Fruit fly (Drosophila melanogaster) whole organism, wandering third instar larva: ENCODE measurements around the gene CG17721.

Experiments used
- Abd-B ChIP-seq: fragments of >200 bp; optimal IDR thresholded peaks from 2 replicates; lab custom pipeline; 2017; ENCODE audit warnings: missing biosample characterization, missing genetic modification characterization
- CG32264 ChIP-seq: fragments of 200-800 bp; sonication (Bioruptor generic); optimal IDR thresholded peaks from 2 replicates; lab custom pipeline; 2016; ENCODE audit warnings: missing biosample characterization, missing genetic modification characterization
- CG9705 ChIP-seq: fragments of 200-800 bp; sonication (Bioruptor generic); optimal IDR thresholded peaks from 2 replicates; lab custom pipeline; 2018; ENCODE audit warnings: missing biosample characterization, mild to moderate bottlenecking, missing genetic modification characterization
- CrebA ChIP-seq: fragments of 200-800 bp; sonication (Bioruptor generic); optimal IDR thresholded peaks from 2 replicates; lab custom pipeline; 2016; ENCODE audit warnings: missing biosample characterization, mild to moderate bottlenecking, missing genetic modification characterization, borderline replicate concordance
- Dfd ChIP-seq: fragments of >200 bp; optimal IDR thresholded peaks from 2 replicates; lab custom pipeline; 2017; ENCODE audit warnings: missing biosample characterization, missing genetic modification characterization
- HLH106 ChIP-seq: fragments of 200-800 bp; optimal IDR thresholded peaks from 3 replicates; lab custom pipeline; 2019; ENCODE audit warnings: missing biosample characterization, mild to moderate bottlenecking, missing genetic modification characterization, moderate library complexity
- Hnf4 ChIP-seq: fragments of 200-800 bp; sonication (Bioruptor generic); optimal IDR thresholded peaks from 2 replicates; lab custom pipeline; 2016; ENCODE audit warnings: missing biosample characterization, mild to moderate bottlenecking, missing genetic modification characterization
- Hr83 ChIP-seq: fragments of 200-300 bp; sonication (Bioruptor generic); optimal IDR thresholded peaks from 2 replicates; lab custom pipeline; 2016; ENCODE audit warnings: missing biosample characterization, mild to moderate bottlenecking, missing genetic modification characterization, moderate library complexity; ENCODE audit not compliant: poor library complexity, severe bottlenecking
- Mio ChIP-seq: sonication (Bioruptor generic); optimal IDR thresholded peaks from 2 replicates; lab custom pipeline; 2016; ENCODE audit warnings: missing biosample characterization, missing genetic modification characterization
- Myc ChIP-seq: fragments of >200 bp; optimal IDR thresholded peaks from 2 replicates; lab custom pipeline; 2017
- N ChIP-seq: fragments of >200 bp; optimal IDR thresholded peaks from 2 replicates; lab custom pipeline; 2018; ENCODE audit warnings: missing biosample characterization, missing external identifiers, missing genetic modification characterization
- OdsH ChIP-seq: fragments of 200-800 bp; sonication (Bioruptor generic); optimal IDR thresholded peaks from 2 replicates; lab custom pipeline; 2016; ENCODE audit warnings: missing biosample characterization, mild to moderate bottlenecking, missing genetic modification characterization
- Rel ChIP-seq, 2 experiments: fragments of 200-800 bp; sonication (Bioruptor generic) in 1 of 2; optimal IDR thresholded peaks; 2 replicates in 1 of 2; 3 replicates in 1 of 2; lab custom pipeline; 2016 to 2019; ENCODE audit warnings: mild to moderate bottlenecking in 2 of 2, missing biosample characterization in 2 of 2, missing genetic modification characterization in 2 of 2, moderate library complexity in 1 of 2
- Vsx2 ChIP-seq: fragments of 200-300, 225-300 bp; sonication (Bioruptor generic); optimal IDR thresholded peaks from 2 replicates; lab custom pipeline; 2018; ENCODE audit warnings: missing biosample characterization, missing genetic modification characterization; ENCODE audit not compliant: partially characterized antibody
- br ChIP-seq: fragments of 200-800 bp; sonication (Bioruptor generic); optimal IDR thresholded peaks from 2 replicates; lab custom pipeline; 2016; ENCODE audit warnings: missing biosample characterization, missing genetic modification characterization
- brk ChIP-seq: fragments of 200-800 bp; sonication (Bioruptor generic); optimal IDR thresholded peaks from 2 replicates; lab custom pipeline; 2016; ENCODE audit warnings: missing biosample characterization, mild to moderate bottlenecking, missing genetic modification characterization
- dl ChIP-seq, 2 experiments: fragments of 175-275, 200-275 bp in 1 of 2; fragments of 200-275 bp in 1 of 2; sonication (Bioruptor generic); optimal IDR thresholded peaks; lab custom pipeline; 2018; ENCODE audit warnings: mild to moderate bottlenecking in 2 of 2, missing biosample characterization in 2 of 2, missing genetic modification characterization in 2 of 2, moderate library complexity in 2 of 2; ENCODE audit not compliant: partially characterized antibody in 2 of 2, insufficient read depth in 1 of 2
- ey ChIP-seq: fragments of 200-800 bp; sonication (Bioruptor generic); optimal IDR thresholded peaks from 2 replicates; lab custom pipeline; 2016; ENCODE audit warnings: missing biosample characterization, missing genetic modification characterization
- foxo ChIP-seq, 2 experiments: fragments of 200-800 bp; sonication (Bioruptor generic); optimal IDR thresholded peaks; 2 replicates in 1 of 2; 3 replicates in 1 of 2; lab custom pipeline; 2016 to 2017; ENCODE audit warnings: missing biosample characterization in 2 of 2, missing genetic modification characterization in 2 of 2
- fru ChIP-seq: fragments of 200-800 bp; sonication (Bioruptor generic); optimal IDR thresholded peaks from 3 replicates; lab custom pipeline; 2016; ENCODE audit warnings: missing biosample characterization, mild to moderate bottlenecking, missing genetic modification characterization
- h ChIP-seq: fragments of 200-800 bp; sonication (Bioruptor generic); optimal IDR thresholded peaks from 3 replicates; lab custom pipeline; 2016; ENCODE audit warnings: missing biosample characterization, mild to moderate bottlenecking, missing genetic modification characterization
- jim ChIP-seq: fragments of 175-275, 200-325 bp; sonication (Bioruptor generic); optimal IDR thresholded peaks from 2 replicates; lab custom pipeline; 2016; ENCODE audit warnings: missing biosample characterization, mild to moderate bottlenecking, missing genetic modification characterization
- lola ChIP-seq: fragments of >200 bp; optimal IDR thresholded peaks from 2 replicates; lab custom pipeline; 2017; ENCODE audit warnings: missing biosample characterization, missing genetic modification characterization
- pan ChIP-seq: fragments of >200 bp; optimal IDR thresholded peaks from 2 replicates; lab custom pipeline; 2017
- psq ChIP-seq: fragments of 200-800 bp; sonication (Bioruptor generic); optimal IDR thresholded peaks from 3 replicates; lab custom pipeline; 2017; ENCODE audit warnings: missing biosample characterization, mild to moderate bottlenecking, missing genetic modification characterization, moderate library complexity
- rgr ChIP-seq: fragments of 200-800 bp; sonication (Bioruptor generic); optimal IDR thresholded peaks from 3 replicates; lab custom pipeline; 2016; ENCODE audit warnings: missing biosample characterization, mild to moderate bottlenecking, missing genetic modification characterization
- sage ChIP-seq: fragments of 200-800 bp; sonication (Bioruptor generic); optimal IDR thresholded peaks from 2 replicates; lab custom pipeline; 2016; ENCODE audit warnings: missing biosample characterization, mild to moderate bottlenecking, missing genetic modification characterization
- sv ChIP-seq: fragments of 200-800 bp; sonication (Bioruptor generic); optimal IDR thresholded peaks from 3 replicates; lab custom pipeline; 2016; ENCODE audit warnings: missing biosample characterization, missing genetic modification characterization
- woc ChIP-seq: sonication (Bioruptor generic); optimal IDR thresholded peaks from 2 replicates; lab custom pipeline; 2016; ENCODE audit warnings: missing biosample characterization, mild to moderate bottlenecking, missing genetic modification characterization

CG17721 gene

DNA sequence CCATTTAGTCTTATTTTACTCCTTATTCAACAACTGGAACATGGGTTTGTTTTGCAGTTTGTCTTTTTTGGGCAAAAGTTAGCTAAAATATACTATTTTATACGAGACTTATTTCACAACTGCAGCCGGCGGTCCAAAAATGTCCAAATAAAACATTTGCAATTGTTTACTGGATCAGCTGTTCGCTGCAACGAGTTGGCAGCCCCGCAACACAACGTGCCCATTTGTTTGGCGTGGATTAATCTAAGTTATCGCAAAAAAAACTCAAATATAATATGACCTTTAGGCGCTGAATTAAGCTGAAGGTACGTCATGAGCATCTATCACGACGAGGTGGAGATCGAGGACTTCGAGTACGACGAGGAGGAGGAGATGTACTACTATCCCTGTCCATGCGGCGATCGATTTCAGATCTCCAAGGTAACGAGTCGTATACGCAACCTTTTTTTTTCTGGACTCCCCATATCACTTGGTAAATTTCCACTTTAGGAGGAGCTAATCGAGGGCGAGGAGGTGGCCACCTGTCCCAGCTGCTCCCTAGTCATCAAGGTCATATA lies 3.2 kb upstream of the CG17721 start, which contains the start of the genes CG17187 and Dph3:
Gene CG17187, minus strand, starts transcription at position 175 of the 557 bp plus-strand sequence.
Gene Dph3, plus strand, starts transcription at position 208 of the 557 bp plus-strand sequence.
- TF ChIP-seq lola (GFP tag; lab: Kevin White, UChicago) = no peak
- no peak for TF ChIP-seq Rel (GFP tag; optimal IDR thresholded peaks at IDR 0.05; lab: Kevin White, UChicago)
- TF ChIP-seq Rel (tag; optimal IDR thresholded peaks at IDR 0.05; lab: Kevin White, UChicago) = peak; percentile 37
- no peak for TF ChIP-seq sage (GFP tag; lab: Kevin White, UChicago)
- TF ChIP-seq Myc (lab: Kevin White, UChicago) = peak; percentile 2
- no peak for TF ChIP-seq dl (GFP tag; optimal IDR thresholded peaks at IDR 0.05; lab: Kevin White, UChicago; ENCODE audit: insufficient read depth in 1 of 2, partially characterized antibody in 2 of 2)
- TF ChIP-seq Hr83 = no peak
- TF ChIP-seq Hnf4 (GFP tag; lab: Kevin White, UChicago) = no peak
- TF ChIP-seq HLH106 = no peak
- TF ChIP-seq, all 38 proteins: peak for 2

DNA sequence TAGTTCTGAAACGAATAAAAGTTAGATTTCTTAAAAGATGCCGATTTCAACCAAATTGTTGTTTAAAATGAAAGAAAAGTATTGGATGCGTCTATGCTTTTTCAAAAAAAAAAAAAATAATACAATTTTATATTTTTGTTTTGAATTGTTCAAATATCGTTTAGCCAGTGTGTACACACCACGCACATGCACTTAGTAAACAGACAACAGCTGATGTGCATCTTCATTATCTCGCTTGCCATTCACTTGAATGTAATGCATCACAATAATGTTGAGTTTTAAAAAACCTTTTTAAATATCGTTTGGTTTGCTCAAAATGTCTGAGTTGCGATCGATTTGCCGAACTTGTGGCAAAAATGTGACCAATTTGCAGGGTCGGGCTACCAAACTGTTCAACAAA lies 1.1 kb downstream of the CG17721 start, which contains the start of gene CG31441:
Gene CG31441, plus strand, starts transcription at position 246 of the 400 bp plus-strand sequence.
- no peak for TF ChIP-seq HLH106
- no peak for TF ChIP-seq Hnf4 (GFP tag; lab: Kevin White, UChicago)
- TF ChIP-seq jim (GFP tag; lab: Kevin White, UChicago) = no peak
- no peak for TF ChIP-seq sv (GFP tag; lab: Kevin White, UChicago)
- TF ChIP-seq Abd-B (GFP tag; lab: Kevin White, UChicago) = no peak
- TF ChIP-seq brk (GFP tag; lab: Kevin White, UChicago) = no peak
- peak; percentile 31 for TF ChIP-seq Hr83
- TF ChIP-seq CrebA (GFP tag; lab: Kevin White, UChicago) = no peak

DNA sequence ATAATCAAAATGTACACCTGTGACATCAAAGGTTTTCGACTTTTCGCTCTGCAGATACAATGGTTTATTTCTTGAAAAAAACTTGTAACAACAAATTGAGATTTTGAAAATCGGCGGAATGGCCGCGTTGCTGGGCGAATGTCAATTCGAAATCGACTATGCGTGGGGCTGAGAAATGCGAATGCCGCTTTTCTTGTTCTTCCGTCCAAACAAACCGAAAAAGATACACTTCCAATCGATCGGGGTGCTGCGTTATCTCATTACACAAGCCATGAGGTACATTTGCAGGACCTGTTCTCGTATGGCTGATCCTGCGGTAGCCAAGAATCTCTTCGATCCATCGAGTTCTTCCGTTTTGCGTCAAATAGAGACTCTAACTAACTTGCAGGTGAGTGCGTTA lies 2.7 kb downstream of the CG17721 start, which contains the start of gene CG31388:
Gene CG31388, plus strand, starts transcription at position 218 of the 400 bp plus-strand sequence.
- TF ChIP-seq Myc (lab: Kevin White, UChicago) (peak; percentile 35), woc (GFP tag; lab: Kevin White, UChicago) (no peak), Mio (GFP tag; lab: Kevin White, UChicago) (no peak)

DNA sequence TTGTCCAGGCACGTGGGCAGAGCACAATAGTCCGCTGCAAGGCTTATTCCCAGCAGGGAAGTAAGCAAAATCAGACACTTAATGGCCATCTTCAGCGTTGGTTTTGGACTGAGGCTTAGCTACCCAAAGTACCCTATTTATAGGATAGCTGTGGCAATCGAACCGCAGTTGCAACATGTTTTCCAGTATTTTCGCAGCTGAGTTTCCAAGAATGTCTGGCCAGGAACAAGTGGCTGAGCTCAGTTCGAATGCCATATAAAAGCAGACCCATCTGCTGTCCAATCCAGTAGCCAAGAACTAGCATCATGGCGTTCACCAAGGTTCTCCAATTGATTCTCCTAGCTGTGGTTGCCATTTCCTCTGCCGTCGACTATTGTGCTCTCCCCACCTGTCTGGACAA lies 6.0 kb downstream of the CG17721 start, which contains the start of the genes scpr-B and scpr-A:
Gene scpr-B, minus strand, starts transcription at position 101 of the 400 bp plus-strand sequence.
Gene scpr-A, plus strand, starts transcription at position 293 of the 400 bp plus-strand sequence.
- TF ChIP-seq jim (GFP tag; lab: Kevin White, UChicago) (no peak), lola (GFP tag; lab: Kevin White, UChicago) (no peak), CG32264 (GFP tag; lab: Kevin White, UChicago) (no peak), CrebA (GFP tag; lab: Kevin White, UChicago) (no peak), Rel (GFP tag; optimal IDR thresholded peaks at IDR 0.05; lab: Kevin White, UChicago) (no peak), Rel (tag; optimal IDR thresholded peaks at IDR 0.05; lab: Kevin White, UChicago) (no peak)

DNA sequence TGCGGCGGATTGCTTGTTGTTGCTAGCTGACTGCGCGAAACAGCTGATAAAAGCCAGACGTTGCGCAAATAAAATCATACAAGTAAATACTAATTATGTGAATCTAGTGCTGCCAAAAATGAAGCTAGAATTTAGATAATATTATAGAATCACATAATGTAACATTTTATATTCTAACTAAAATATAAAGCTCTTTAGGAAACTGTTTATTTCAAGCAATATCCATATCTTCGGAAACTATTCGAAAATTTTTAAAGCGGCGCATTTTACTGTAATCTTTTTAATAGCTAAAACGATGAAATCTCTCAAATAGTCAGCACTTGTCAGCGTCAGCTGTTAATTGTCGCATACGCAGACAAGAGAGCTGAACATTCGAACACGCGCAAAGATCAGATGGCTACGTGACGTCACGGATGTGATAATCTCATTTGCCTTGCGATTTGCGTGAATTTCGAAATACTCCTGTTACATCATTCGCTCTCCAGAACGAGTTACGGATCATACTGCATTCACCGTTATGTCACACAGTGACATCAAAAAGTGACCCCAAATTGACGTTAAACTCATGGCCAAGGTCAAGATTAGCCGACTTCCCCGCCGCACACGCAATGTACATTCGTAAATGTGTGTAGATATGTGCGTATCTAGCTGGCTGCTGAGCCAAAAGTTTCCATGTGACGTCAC lies 8.3 kb downstream of the CG17721 start:
- TF ChIP-seq OdsH (GFP tag; lab: Kevin White, UChicago) (peak; percentile 38), pan (no peak), Dfd (GFP tag; lab: Kevin White, UChicago) (no peak), HLH106 (peak; percentile 37), CG9705 (GFP tag; lab: Kevin White, UChicago) (no peak), Vsx2 (GFP tag; lab: Kevin White, UChicago) (no peak), br (no peak), h (GFP tag; lab: Kevin White, UChicago) (no peak), N (no peak), foxo (GFP tag; optimal IDR thresholded peaks at IDR 0.05; lab: Kevin White, UChicago) (peak in 1 of 2 experiments; percentile 56), Hnf4 (GFP tag; lab: Kevin White, UChicago) (no peak), Myc (lab: Kevin White, UChicago) (peak; percentile 83), CrebA (GFP tag; lab: Kevin White, UChicago) (no peak), ey (no peak), rgr (GFP tag; lab: Kevin White, UChicago) (peak; percentile 22), sv (GFP tag; lab: Kevin White, UChicago) (no peak), fru (GFP tag; lab: Kevin White, UChicago) (no peak), psq (GFP tag; lab: Kevin White, UChicago) (no peak)
